Worm (Caenorhabditis elegans): ENCODE measurements around the gene F29B9.7.

DNA sequence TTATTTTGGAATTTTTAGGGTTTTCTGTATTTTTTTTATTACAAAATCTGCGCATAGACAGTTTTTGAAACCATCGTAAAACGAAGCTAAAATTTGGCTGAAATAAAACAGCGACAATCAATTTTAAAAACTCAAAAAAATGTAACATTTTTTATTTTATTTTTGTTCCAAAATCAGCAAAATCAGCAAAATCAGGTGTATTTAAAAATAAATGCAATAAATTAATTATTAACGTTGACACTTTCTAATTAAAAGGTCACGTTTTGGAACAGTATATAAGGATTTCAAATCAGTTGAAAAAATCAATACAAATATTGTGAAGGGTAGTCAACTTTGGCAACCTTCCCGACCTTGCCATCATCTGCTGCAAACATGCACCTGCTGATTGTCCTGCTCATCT, 16.2 kb upstream of the F29B9.7 start, which contains the start of gene R105.1:
- TF ChIP-seq aly-1 (tag; optimal IDR thresholded peaks at IDR 0.05): no peak
- TF ChIP-seq flt-1 (GFP tag; IDR thresholded peaks at IDR 0.05): no peak
- no peak for TF ChIP-seq ets-7 (tag; optimal IDR thresholded peaks at IDR 0.05)
- TF ChIP-seq pes-1 (GFP tag; IDR thresholded peaks at IDR 0.05): no peak
- no peak for TF ChIP-seq hmbx-1 (tag; optimal IDR thresholded peaks at IDR 0.05)
- TF ChIP-seq F13C5.2 (tag; optimal IDR thresholded peaks at IDR 0.05): no peak
- no peak for TF ChIP-seq tbx-11 (GFP tag; IDR thresholded peaks at IDR 0.05)
- no peak for TF ChIP-seq scrt-1 (GFP tag; IDR thresholded peaks at IDR 0.05)
- TF ChIP-seq hmg-4 (GFP tag; optimal IDR thresholded peaks at IDR 0.05): no peak
- TF ChIP-seq ama-1 (optimal IDR thresholded peaks at IDR 0.05): no peak
- TF ChIP-seq ceh-36 (tag; optimal IDR thresholded peaks at IDR 0.05): no peak
- TF ChIP-seq tbx-37 (GFP tag; conservative IDR thresholded peaks at IDR 0.05): no peak
- no peak for TF ChIP-seq tra-4 (tag; optimal IDR thresholded peaks at IDR 0.05)
- no peak for TF ChIP-seq B0310.2 (tag; optimal IDR thresholded peaks at IDR 0.05)

Data from whole organism, early embryonic.